Fruit fly (Drosophila melanogaster): ENCODE measurements around the gene Hus1-like.

Hus1-like gene

dm6 chr3R:4784622-4785021, 27.3 kb downstream of the Hus1-like start, which contains the start of gene Ccdc39:
Ccdc39 (minus strand) TSS chr3R:4784722.
- TF ChIP-seq CG7101 (tag; optimal IDR thresholded peaks at IDR 0.05) (no peak), cic (GFP tag; optimal IDR thresholded peaks at IDR 0.05) (no peak), pad (GFP tag; optimal IDR thresholded peaks at IDR 0.05) (no peak), cnc (optimal IDR thresholded peaks at IDR 0.05) (no peak), ovo (GFP tag; optimal IDR thresholded peaks at IDR 0.05) (no peak), CG5204 (GFP tag; optimal IDR thresholded peaks at IDR 0.05) (no peak), Hr96 (GFP tag; optimal IDR thresholded peaks at IDR 0.05) (no peak), CG12768 (GFP tag; optimal IDR thresholded peaks at IDR 0.05) (no peak), kay (GFP tag; ENCODE audit: borderline replicate concordance) (no peak), toe (GFP tag; optimal IDR thresholded peaks at IDR 0.05) (no peak), CG7045 (GFP tag; optimal IDR thresholded peaks at IDR 0.05) (no peak), tj (GFP tag; optimal IDR thresholded peaks at IDR 0.05) (no peak), CG1620 (GFP tag; optimal IDR thresholded peaks at IDR 0.05) (no peak), Clk (GFP tag; optimal IDR thresholded peaks at IDR 0.05) (no peak), CG11617 (GFP tag; optimal IDR thresholded peaks at IDR 0.05) (no peak), CG33017 (tag; optimal IDR thresholded peaks at IDR 0.05) (no peak), Mnt (GFP tag; optimal IDR thresholded peaks at IDR 0.05) (no peak), CG14711 (tag; optimal IDR thresholded peaks at IDR 0.05) (no peak), Crg-1 (GFP tag; optimal IDR thresholded peaks at IDR 0.05) (no peak)

DNA sequence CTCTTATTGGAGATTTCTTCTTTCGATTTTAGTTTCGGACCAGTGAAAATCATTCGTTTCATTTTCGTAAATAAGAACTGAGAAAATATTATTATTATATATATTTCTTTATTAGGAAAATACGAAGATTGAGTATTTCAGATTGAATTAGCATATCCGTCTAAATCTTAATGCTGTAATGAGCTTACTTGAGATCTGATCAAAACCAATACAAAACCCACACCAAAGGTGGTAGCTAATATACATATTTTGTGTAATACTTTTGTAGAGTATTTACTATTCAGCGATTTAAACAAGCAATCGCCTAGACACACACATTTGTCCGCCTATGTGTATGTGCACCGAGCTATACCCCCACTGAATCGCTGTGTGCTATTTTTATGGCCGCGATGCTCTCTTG, 31.2 kb downstream of the Hus1-like start:
- TF ChIP-seq kay (GFP tag; ENCODE audit: borderline replicate concordance) (peak; percentile 33), CG33017 (tag; optimal IDR thresholded peaks at IDR 0.05) (no peak), CG12768 (GFP tag; optimal IDR thresholded peaks at IDR 0.05) (no peak), Hr96 (GFP tag; optimal IDR thresholded peaks at IDR 0.05) (no peak), CG1620 (GFP tag; optimal IDR thresholded peaks at IDR 0.05) (no peak)

DNA sequence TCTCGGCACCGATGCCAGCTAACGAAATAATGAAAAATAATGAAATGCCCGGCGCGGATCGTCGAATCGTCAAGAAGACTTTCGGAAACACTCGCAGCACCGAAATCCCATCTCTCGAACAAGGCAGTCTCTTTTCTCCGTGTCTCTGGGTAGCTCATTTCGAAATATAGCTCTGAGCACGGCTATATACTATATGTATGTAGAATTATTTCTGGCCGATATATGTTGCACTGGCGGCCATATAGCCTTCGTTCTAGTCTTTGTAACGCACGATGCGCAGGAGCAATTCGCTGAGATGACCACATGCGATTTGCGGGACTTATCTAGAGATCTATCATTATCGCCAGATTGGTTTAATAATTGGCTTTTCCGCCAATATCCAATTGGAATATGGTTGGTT, 31.6 kb downstream of the Hus1-like start, which contains the start of gene CG14655:
CG14655 (minus strand) TSS at position 41 of the 400 bp plus-strand sequence.
- TF ChIP-seq CG12768 (GFP tag; optimal IDR thresholded peaks at IDR 0.05), result no peak
- no peak for TF ChIP-seq cic (GFP tag; optimal IDR thresholded peaks at IDR 0.05)
- no peak for TF ChIP-seq CG7045 (GFP tag; optimal IDR thresholded peaks at IDR 0.05)
- no peak for TF ChIP-seq toe (GFP tag; optimal IDR thresholded peaks at IDR 0.05)
- TF ChIP-seq pad (GFP tag; optimal IDR thresholded peaks at IDR 0.05), result no peak
- no peak for TF ChIP-seq Mnt (GFP tag; optimal IDR thresholded peaks at IDR 0.05)
- no peak for TF ChIP-seq CG5204 (GFP tag; optimal IDR thresholded peaks at IDR 0.05)

dm6 chr3R:4775371-4775770, 36.5 kb downstream of the Hus1-like start:
- TF ChIP-seq tj (GFP tag; optimal IDR thresholded peaks at IDR 0.05), result no peak
- no peak for TF ChIP-seq CG14711 (tag; optimal IDR thresholded peaks at IDR 0.05)
- peak; percentile 49 for TF ChIP-seq bab1 (GFP tag; optimal IDR thresholded peaks at IDR 0.05)
- no peak for TF ChIP-seq Hr96 (GFP tag; optimal IDR thresholded peaks at IDR 0.05)
- TF ChIP-seq Clk (GFP tag; optimal IDR thresholded peaks at IDR 0.05), result no peak
- TF ChIP-seq kay (GFP tag; ENCODE audit: borderline replicate concordance), result peak; percentile 48
- TF ChIP-seq CG1620 (GFP tag; optimal IDR thresholded peaks at IDR 0.05), result no peak
- no peak for TF ChIP-seq pad (GFP tag; optimal IDR thresholded peaks at IDR 0.05)

DNA sequence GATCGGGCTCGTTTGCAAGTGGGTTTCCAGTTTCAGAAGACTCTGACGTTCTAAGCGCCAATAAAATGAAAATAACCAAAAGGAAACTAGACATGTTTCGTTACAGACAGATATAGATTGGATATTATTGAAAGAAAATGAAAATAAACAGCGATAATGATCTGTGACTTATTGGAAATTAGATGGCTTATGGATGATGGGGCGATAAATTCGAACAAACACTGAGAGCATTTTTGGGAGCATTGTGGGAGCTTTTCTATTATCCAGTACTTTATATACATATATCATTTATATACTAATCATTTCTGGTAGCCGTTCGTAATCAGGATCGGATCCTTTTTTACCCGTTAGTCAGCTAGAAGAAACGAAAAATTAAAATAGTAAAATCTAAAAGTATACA, 36.9 kb downstream of the Hus1-like start, which contains the start of gene CG44088:
CG44088 (minus strand) TSS at position 101 of the 400 bp plus-strand sequence.
- TF ChIP-seq Mnt (GFP tag; optimal IDR thresholded peaks at IDR 0.05) (no peak), kay (GFP tag; ENCODE audit: borderline replicate concordance) (peak; percentile 51)

- TF ChIP-seq CG5204 (GFP tag; optimal IDR thresholded peaks at IDR 0.05) (no peak), cic (GFP tag; optimal IDR thresholded peaks at IDR 0.05) (no peak), Clk (GFP tag; optimal IDR thresholded peaks at IDR 0.05) (no peak), CG12768 (GFP tag; optimal IDR thresholded peaks at IDR 0.05) (no peak), CG1620 (GFP tag; optimal IDR thresholded peaks at IDR 0.05) (no peak), pad (GFP tag; optimal IDR thresholded peaks at IDR 0.05) (no peak), CG14711 (tag; optimal IDR thresholded peaks at IDR 0.05) (no peak), kay (GFP tag; ENCODE audit: borderline replicate concordance) (no peak), Crg-1 (GFP tag; optimal IDR thresholded peaks at IDR 0.05) (no peak), CG11617 (GFP tag; optimal IDR thresholded peaks at IDR 0.05) (no peak), Hr96 (GFP tag; optimal IDR thresholded peaks at IDR 0.05) (no peak), CG33017 (tag; optimal IDR thresholded peaks at IDR 0.05) (no peak), tj (GFP tag; optimal IDR thresholded peaks at IDR 0.05) (no peak), CG7101 (tag; optimal IDR thresholded peaks at IDR 0.05) (no peak)
Observed at dm6 chr3R:4773097-4773496, 38.8 kb downstream of the Hus1-like start, which contains the start of gene CG44098. CG44098 (minus strand) TSS chr3R:4773197.

DNA sequence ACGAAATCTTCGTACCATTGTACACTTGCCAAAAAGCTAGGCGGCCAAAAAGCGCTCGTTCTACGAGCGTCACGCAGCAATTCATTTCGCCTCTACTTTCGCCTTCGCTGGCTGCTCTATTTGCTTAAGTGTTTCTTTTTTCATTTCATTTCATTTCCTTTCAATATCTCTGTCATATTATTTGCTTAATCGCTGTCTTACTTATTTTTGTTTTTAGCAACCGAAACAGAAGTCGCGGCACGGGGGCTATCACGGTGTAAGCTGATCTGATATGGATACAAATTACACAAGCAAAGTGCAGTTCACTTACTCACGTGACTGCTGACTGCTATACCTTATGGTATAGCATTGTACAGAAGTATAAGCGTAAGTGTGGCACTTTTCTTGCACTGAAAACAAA, 40.6 kb downstream of the Hus1-like start:
- TF ChIP-seq bab1 (GFP tag; optimal IDR thresholded peaks at IDR 0.05), result no peak
- peak; percentile 78 for TF ChIP-seq tj (GFP tag; optimal IDR thresholded peaks at IDR 0.05)
- TF ChIP-seq Clk (GFP tag; optimal IDR thresholded peaks at IDR 0.05), result no peak
- no peak for TF ChIP-seq CG7101 (tag; optimal IDR thresholded peaks at IDR 0.05)
- no peak for TF ChIP-seq CG14711 (tag; optimal IDR thresholded peaks at IDR 0.05)
- TF ChIP-seq pad (GFP tag; optimal IDR thresholded peaks at IDR 0.05), result no peak
- no peak for TF ChIP-seq cnc (optimal IDR thresholded peaks at IDR 0.05)
- no peak for TF ChIP-seq CG7045 (GFP tag; optimal IDR thresholded peaks at IDR 0.05)

Data from whole organism, adult.